Fruit fly (Drosophila melanogaster) whole organism, adult: ENCODE data around the gene dnk.

ENCODE experiments used
- CG33017 ChIP-seq: fragments of 200-800 bp; sonication (Bioruptor generic); optimal IDR thresholded peaks from 2 replicates; lab custom pipeline; 2018; ENCODE audit warnings: missing biosample characterization, mild to moderate bottlenecking, missing genetic modification characterization, moderate library complexity
- CG5204 ChIP-seq: fragments of 200-800 bp; sonication (Bioruptor generic); optimal IDR thresholded peaks from 2 replicates; lab custom pipeline; 2016; ENCODE audit warnings: missing biosample characterization, missing genetic modification characterization
- Clk ChIP-seq: fragments of 200-800 bp; sonication (Bioruptor generic); optimal IDR thresholded peaks from 2 replicates; lab custom pipeline; 2017; ENCODE audit warnings: missing biosample characterization, missing genetic modification characterization
- Crg-1 ChIP-seq: fragments of 200-800 bp; sonication (Bioruptor generic); optimal IDR thresholded peaks from 2 replicates; lab custom pipeline; 2016; ENCODE audit warnings: missing biosample characterization, missing genetic modification characterization
- cnc ChIP-seq, 2 experiments: fragments of >200 bp; optimal IDR thresholded peaks; 2 replicates each; lab custom pipeline; 2017
- ovo ChIP-seq: fragments of 200-800 bp; sonication (Bioruptor generic); optimal IDR thresholded peaks from 2 replicates; lab custom pipeline; 2016; ENCODE audit warnings: missing biosample characterization, missing genetic modification characterization

DNA sequence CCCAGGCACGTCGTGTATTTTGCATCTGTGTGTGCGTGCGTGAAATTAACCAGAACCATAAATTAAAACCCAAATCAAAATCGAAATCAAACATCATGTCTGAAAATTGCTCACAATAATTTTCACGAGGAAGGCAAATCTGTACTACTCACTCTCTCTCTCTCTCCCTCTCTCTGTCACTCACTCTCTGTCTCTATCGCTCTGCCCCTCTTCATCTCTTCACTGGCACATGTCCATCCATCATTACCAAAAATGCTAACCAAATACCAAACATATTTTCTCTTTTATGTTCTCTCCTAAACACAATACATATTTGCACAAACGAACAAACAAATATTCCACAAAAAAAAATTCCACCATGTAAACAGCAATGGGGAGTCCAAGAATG is 34.6 kb downstream of the dnk start:
- TF ChIP-seq CG5204 (no peak), Clk (GFP tag; lab: Kevin White, UChicago) (no peak), cnc (optimal IDR thresholded peaks at IDR 0.05; lab: Kevin White, UChicago) (no peak), Crg-1 (GFP tag; lab: Kevin White, UChicago) (no peak), CG33017 (no peak), ovo (GFP tag; lab: Kevin White, UChicago) (no peak)
